Worm (Caenorhabditis elegans): ENCODE measurements around the gene C02E7.8.

The C02E7.8 gene

DNA sequence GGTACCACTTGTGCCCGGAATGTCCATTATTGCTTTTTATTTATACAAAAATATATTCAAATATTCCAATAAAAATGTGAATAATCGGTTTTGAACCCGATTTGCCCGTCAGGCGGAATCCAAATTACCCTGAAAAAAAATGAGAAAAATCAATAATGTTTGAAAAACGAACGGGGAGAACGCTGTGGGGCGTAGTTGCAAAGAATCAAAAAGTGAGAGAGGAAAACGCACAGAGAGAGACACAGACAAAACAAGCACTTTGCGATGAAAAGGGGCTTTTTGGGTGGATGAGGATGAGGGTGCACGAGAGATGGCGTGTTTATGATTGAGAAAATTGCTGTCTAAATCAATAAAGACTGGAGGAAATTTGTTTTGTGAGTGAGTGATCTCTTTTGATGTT is 42.4 kb upstream of the C02E7.8 start, which contains the start of gene tam-1:
tam-1 (minus strand) TSS at position 135 of the 400 bp plus-strand sequence.
- TF ChIP-seq ceh-28 (tag; optimal IDR thresholded peaks at IDR 0.05) = peak; percentile 14
- TF ChIP-seq zag-1 (tag; optimal IDR thresholded peaks at IDR 0.05) = no peak
- no peak for TF ChIP-seq jun-1 (tag; optimal IDR thresholded peaks at IDR 0.05)
- TF ChIP-seq lim-7 (GFP tag; IDR thresholded peaks at IDR 0.05) = no peak
- TF ChIP-seq hmg-1.1 (GFP tag; IDR thresholded peaks at IDR 0.05) = peak; percentile 48; the same call in 1 of the 2 replicates
- TF ChIP-seq dpl-1 (GFP tag; optimal IDR thresholded peaks at IDR 0.05) = no peak
- TF ChIP-seq saeg-2 (GFP tag; IDR thresholded peaks at IDR 0.05) = no peak
- TF ChIP-seq tra-1 (GFP tag; IDR thresholded peaks at IDR 0.05) = no peak
- no peak for TF ChIP-seq F26F4.8 (GFP tag; conservative IDR thresholded peaks at IDR 0.05)
- peak; percentile 3 for TF ChIP-seq mep-1 (tag; optimal IDR thresholded peaks at IDR 0.05)
- TF ChIP-seq mes-2 (tag; optimal IDR thresholded peaks at IDR 0.05; ENCODE audit: poor library complexity, severe bottlenecking) = peak; percentile 42
- no peak for TF ChIP-seq skn-1 (tag; optimal IDR thresholded peaks at IDR 0.05)
- TF ChIP-seq Y105C5A.15 (GFP tag; IDR thresholded peaks at IDR 0.05) = no peak
- TF ChIP-seq dmd-8 (GFP tag; IDR thresholded peaks at IDR 0.05) = no peak
- no peak for TF ChIP-seq ZK546.5 (tag; optimal IDR thresholded peaks at IDR 0.05)
- no peak for TF ChIP-seq ces-1 (GFP tag; optimal IDR thresholded peaks at IDR 0.05)
- TF ChIP-seq aha-1 (tag) = no peak
- peak; percentile 3 for TF ChIP-seq hlh-30 (tag; optimal IDR thresholded peaks at IDR 0.05; ENCODE audit: insufficient read depth)
- TF ChIP-seq nhr-41 (GFP tag; IDR thresholded peaks at IDR 0.05) = no peak
- TF ChIP-seq T20F7.1 (GFP tag; optimal IDR thresholded peaks at IDR 0.05) = no peak
- TF ChIP-seq F49E8.2 (tag; optimal IDR thresholded peaks at IDR 0.05; ENCODE audit: borderline replicate concordance) = no peak
- TF ChIP-seq php-3 (GFP tag; IDR thresholded peaks at IDR 0.05) = no peak

DNA sequence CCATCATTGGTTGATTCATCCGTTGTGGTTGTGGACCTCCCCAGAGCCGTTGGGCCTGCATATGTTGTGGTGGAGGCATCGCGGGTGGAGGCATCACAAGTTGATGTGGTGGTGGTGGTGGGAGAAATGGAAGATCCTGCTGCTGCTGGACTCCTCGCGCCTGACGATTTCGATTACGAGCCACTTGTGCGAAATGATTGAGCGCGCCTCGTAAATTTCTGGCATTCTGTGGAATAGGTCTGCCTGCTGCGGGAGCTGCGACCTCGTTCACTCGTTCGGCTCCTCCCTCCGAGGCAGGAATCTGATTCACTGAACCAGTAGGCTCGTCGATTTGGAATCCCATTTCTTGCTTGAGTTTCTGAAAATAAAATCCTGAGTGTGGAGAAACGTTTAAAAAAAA is 40.1 kb upstream of the C02E7.8 start:
- TF ChIP-seq pha-4 (GFP tag; IDR thresholded peaks at IDR 0.05) = no peak
- no peak for TF ChIP-seq pha-4 (tag; optimal IDR thresholded peaks at IDR 0.05)
- TF ChIP-seq set-16 (GFP tag; IDR thresholded peaks at IDR 0.05) = peak; percentile 57
- TF ChIP-seq php-3 (GFP tag; IDR thresholded peaks at IDR 0.05) = no peak

ce11 chrV:4957619-4958018 is 37.0 kb upstream of the C02E7.8 start:
- no peak for TF ChIP-seq php-3 (GFP tag; IDR thresholded peaks at IDR 0.05)
- no peak for TF ChIP-seq fkh-10 (GFP tag; optimal IDR thresholded peaks at IDR 0.05)
- no peak for TF ChIP-seq spr-1 (tag; optimal IDR thresholded peaks at IDR 0.05)
- peak; percentile 94 for TF ChIP-seq aha-1 (tag)

- TF ChIP-seq lin-1 (GFP tag; IDR thresholded peaks at IDR 0.05) (no peak), aha-1 (tag) (peak; percentile 12), nhr-76 (tag; optimal IDR thresholded peaks at IDR 0.05) (no peak), dpl-1 (GFP tag; optimal IDR thresholded peaks at IDR 0.05) (no peak), tra-1 (GFP tag; IDR thresholded peaks at IDR 0.05) (no peak)
Measured at ce11 chrV:4956529-4956928, 35.9 kb upstream of the C02E7.8 start, which contains the start of gene str-208. Gene str-208 (plus strand): TSS chrV:4956829.

ce11 chrV:4951434-4951833 is 30.8 kb upstream of the C02E7.8 start, which contains the start of gene str-207:
Gene str-207 (plus strand): TSS chrV:4951734.
- no peak for TF ChIP-seq mes-2 (tag; optimal IDR thresholded peaks at IDR 0.05; ENCODE audit: poor library complexity, severe bottlenecking)
- TF ChIP-seq dmd-6 (GFP tag; IDR thresholded peaks at IDR 0.05) = no peak
- no peak for TF ChIP-seq aha-1 (tag)
- TF ChIP-seq mdt-29 (GFP tag; IDR thresholded peaks at IDR 0.05) = no peak
- TF ChIP-seq hlh-11 (tag; optimal IDR thresholded peaks at IDR 0.05) = no peak

DNA sequence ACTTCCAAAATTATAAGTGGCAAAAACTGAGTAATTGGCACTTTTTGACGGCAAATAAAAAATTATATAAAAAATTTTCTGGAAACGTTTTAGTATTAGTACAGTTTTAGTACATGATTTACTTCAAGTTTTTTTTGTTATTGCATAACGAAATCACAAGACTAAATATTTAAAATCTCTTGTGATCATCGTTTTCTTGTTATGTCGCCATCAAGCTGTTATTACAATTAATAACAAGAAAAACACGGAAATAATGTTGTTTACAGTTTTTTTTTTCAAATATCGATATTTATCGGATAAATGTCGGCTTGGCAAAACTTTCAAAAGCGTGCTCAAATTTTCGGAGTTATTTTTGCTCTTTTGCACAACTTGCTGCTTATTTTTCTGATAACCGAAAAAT is 28.0 kb upstream of the C02E7.8 start, which contains the start of gene str-209:
str-209 (plus strand) TSS at position 301 of the 400 bp plus-strand sequence.
- TF ChIP-seq saeg-2 (GFP tag; IDR thresholded peaks at IDR 0.05) = no peak
- TF ChIP-seq aly-2 (tag; optimal IDR thresholded peaks at IDR 0.05) = no peak
- TF ChIP-seq Y105C5A.15 (GFP tag; IDR thresholded peaks at IDR 0.05) = no peak
- no peak for TF ChIP-seq ztf-11 (tag; optimal IDR thresholded peaks at IDR 0.05)
- no peak for TF ChIP-seq tra-1 (GFP tag; IDR thresholded peaks at IDR 0.05)

All from whole organism, L4 larva.